Worm (Caenorhabditis elegans): ENCODE data around the gene ttr-46.

DNA sequence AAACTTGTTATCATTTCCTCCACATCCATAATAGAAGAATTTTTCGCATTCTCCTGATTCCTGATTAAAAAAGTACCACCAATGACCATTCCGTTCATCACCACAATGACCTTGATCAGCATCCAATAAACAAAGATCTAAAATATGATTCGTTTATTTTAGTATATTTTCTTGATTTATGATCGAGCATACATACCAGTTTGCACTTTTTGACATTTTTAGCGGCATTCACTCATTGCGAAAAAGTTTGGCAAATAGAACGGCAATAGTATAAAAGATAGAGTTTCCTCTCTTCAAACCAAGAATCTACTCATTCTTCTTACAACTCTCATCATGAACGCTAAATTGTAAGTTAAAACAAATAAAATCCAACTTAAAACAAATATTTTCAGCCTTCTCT, 37.2 kb upstream of the ttr-46 start, which contains the start of gene fipr-10:
- TF ChIP-seq sox-4 (tag; optimal IDR thresholded peaks at IDR 0.05) (no peak), lsy-2 (tag; optimal IDR thresholded peaks at IDR 0.05) (no peak), nhr-76 (tag; optimal IDR thresholded peaks at IDR 0.05) (no peak), nhr-90 (tag; optimal IDR thresholded peaks at IDR 0.05; ENCODE audit: poor library complexity) (no peak), lin-13 (GFP tag; optimal IDR thresholded peaks at IDR 0.05) (no peak)
